Worm (Caenorhabditis elegans) whole organism, late embryonic: ENCODE measurements around the gene lido-12.
A peak's percentile ranks its signal among the peaks of the same experiment; 100 is the strongest.

Source experiments
- ceh-2 ChIP-seq: sonication (generic microtip); optimal IDR thresholded peaks from 2 replicates; lab custom pipeline; 2016; ENCODE audit warnings: missing genotype, missing genetic modification characterization, missing compliant biosample characterization
- ets-4 ChIP-seq: sonication (generic microtip); optimal IDR thresholded peaks from 2 replicates; lab custom pipeline; 2016; ENCODE audit warnings: missing genetic modification characterization, missing compliant biosample characterization
- fkh-10 ChIP-seq: fragments of 150-350 bp; optimal IDR thresholded peaks from 2 replicates; lab custom pipeline; 2014; ENCODE audit warnings: missing biosample characterization, missing genetic modification reagents, missing genetic modification characterization
- fkh-6 ChIP-seq: sonication (generic microtip); optimal IDR thresholded peaks from 2 replicates; lab custom pipeline; 2016; ENCODE audit warnings: missing genetic modification characterization, missing compliant biosample characterization
- hlh-6 ChIP-seq: sonication (generic microtip); optimal IDR thresholded peaks from 2 replicates; lab custom pipeline; 2016; ENCODE audit warnings: missing genotype, missing genetic modification characterization, missing compliant biosample characterization
- nfya-1 ChIP-seq: sonication (generic microtip); optimal IDR thresholded peaks from 2 replicates; lab custom pipeline; 2017; ENCODE audit warnings: missing genetic modification characterization, mild to moderate bottlenecking, missing compliant biosample characterization, antibody characterized with exemption, moderate library complexity
- rnt-1 ChIP-seq: sonication (generic microtip); optimal IDR thresholded peaks from 2 replicates; lab custom pipeline; 2016; ENCODE audit warnings: missing genetic modification characterization, missing compliant biosample characterization
- ttx-3 ChIP-seq: sonication (generic microtip); optimal IDR thresholded peaks from 2 replicates; lab custom pipeline; 2016; ENCODE audit warnings: missing genetic modification reagents, missing genetic modification characterization, missing compliant biosample characterization
- ztf-16 ChIP-seq: sonication (generic microtip); optimal IDR thresholded peaks from 2 replicates; lab custom pipeline; 2017; ENCODE audit warnings: missing genetic modification characterization, missing compliant biosample characterization

- TF ChIP-seq nfya-1 = peak; percentile 78
- TF ChIP-seq rnt-1 (tag; lab: Kevin White, UChicago) = no peak
- no peak for TF ChIP-seq fkh-10 (GFP tag; lab: Kevin White, UChicago)
- TF ChIP-seq ttx-3 (tag; lab: Kevin White, UChicago) = peak; percentile 38
- no peak for TF ChIP-seq ets-4 (tag; lab: Kevin White, UChicago)
- peak; percentile 18 for TF ChIP-seq ztf-16 (tag; lab: Kevin White, UChicago)
- TF ChIP-seq fkh-6 (tag; lab: Kevin White, UChicago) = no peak
- no peak for TF ChIP-seq ceh-2 (tag; lab: Kevin White, UChicago)
- no peak for TF ChIP-seq hlh-6 (tag; lab: Kevin White, UChicago)
Measured at ce11 chrII:2973940-2974402, 31.6 kb upstream of the lido-12 start.
